Fruit fly (Drosophila melanogaster): ENCODE measurements around the gene MED28.

MED28 gene

dm6 chr3R:25490778-25491664, 14.2 kb downstream of the MED28 start, which contains the start of the genes Gnpat and CG5112 (continued):
- TF ChIP-seq Hr38 (GFP tag; optimal IDR thresholded peaks at IDR 0.05) (no peak), CG6276 (GFP tag; optimal IDR thresholded peaks at IDR 0.05) (peak; percentile 24), CG3032 (tag; optimal IDR thresholded peaks at IDR 0.05) (peak; percentile 57), fkh (GFP tag; optimal IDR thresholded peaks at IDR 0.05) (peak; percentile 49), CG3919 (GFP tag; optimal IDR thresholded peaks at IDR 0.05) (peak; percentile 4), CG34406 (GFP tag; optimal IDR thresholded peaks at IDR 0.05) (peak; percentile 44), CG4318 (GFP tag; optimal IDR thresholded peaks at IDR 0.05) (no peak), Ets21C (GFP tag; optimal IDR thresholded peaks at IDR 0.05) (peak; percentile 1), dsx (GFP tag; optimal IDR thresholded peaks at IDR 0.05; ENCODE audit: poor library complexity, severe bottlenecking) (peak; percentile 6), Hr39 (GFP tag; optimal IDR thresholded peaks at IDR 0.05) (peak; percentile 27), Eip75B (GFP tag; optimal IDR thresholded peaks at IDR 0.05) (no peak), CG8119 (GFP tag; IDR thresholded peaks at IDR 0.05) (peak; percentile 22; the same call in 1 of the 3 replicates), CG10669 (GFP tag; optimal IDR thresholded peaks at IDR 0.05) (no peak), svp (GFP tag) (peak; percentile 70), CG31627 (GFP tag; optimal IDR thresholded peaks at IDR 0.05) (no peak), esn (GFP tag; optimal IDR thresholded peaks at IDR 0.05) (peak; percentile 26), net (GFP tag; optimal IDR thresholded peaks at IDR 0.05) (no peak), CG11902 (GFP tag; optimal IDR thresholded peaks at IDR 0.05) (no peak), CG16779 (tag; optimal IDR thresholded peaks at IDR 0.05) (peak; percentile 18)

dm6 chr3R:25493294-25494187, 16.7 kb downstream of the MED28 start:
- TF ChIP-seq CG6808 (GFP tag; optimal IDR thresholded peaks at IDR 0.05) (peak; percentile 79), fd59A (GFP tag; optimal IDR thresholded peaks at IDR 0.05) (no peak), dac (GFP tag; optimal IDR thresholded peaks at IDR 0.05) (no peak), ss (GFP tag; optimal IDR thresholded peaks at IDR 0.05) (peak; percentile 83 to 84), CG6276 (GFP tag; optimal IDR thresholded peaks at IDR 0.05) (peak; percentile 70), vri (GFP tag; optimal IDR thresholded peaks at IDR 0.05) (peak; percentile 19), Hr39 (GFP tag; optimal IDR thresholded peaks at IDR 0.05) (no peak), Hr38 (GFP tag; optimal IDR thresholded peaks at IDR 0.05) (no peak), CG10631 (GFP tag; optimal IDR thresholded peaks at IDR 0.05) (no peak), eg (GFP tag; IDR thresholded peaks at IDR 0.05) (no peak; the same call in 2 of the 3 replicates), esn (GFP tag; optimal IDR thresholded peaks at IDR 0.05) (no peak), CG3919 (GFP tag; optimal IDR thresholded peaks at IDR 0.05) (peak; percentile 59), cyc (GFP tag; optimal IDR thresholded peaks at IDR 0.05) (no peak), CG8319 (GFP tag; optimal IDR thresholded peaks at IDR 0.05) (no peak), CG8632 (GFP tag; optimal IDR thresholded peaks at IDR 0.05) (peak; percentile 4), achi (GFP tag; optimal IDR thresholded peaks at IDR 0.05) (peak; percentile 27), CG11762 (GFP tag; optimal IDR thresholded peaks at IDR 0.05; ENCODE audit: insufficient read depth) (peak; percentile 11), CG11294 (GFP tag; IDR thresholded peaks at IDR 0.05) (no peak), pdm3 (GFP tag; optimal IDR thresholded peaks at IDR 0.05) (no peak), CG6163 (GFP tag; IDR thresholded peaks at IDR 0.05) (no peak), CG1621 (tag; optimal IDR thresholded peaks at IDR 0.05) (peak; percentile 28), CG10669 (GFP tag; optimal IDR thresholded peaks at IDR 0.05) (peak; percentile 44), fkh (GFP tag; optimal IDR thresholded peaks at IDR 0.05) (no peak), topi (GFP tag; optimal IDR thresholded peaks at IDR 0.05) (peak; percentile 0), svp (GFP tag) (peak; percentile 75), CG16779 (tag; optimal IDR thresholded peaks at IDR 0.05) (peak; percentile 56), Sox15 (GFP tag; optimal IDR thresholded peaks at IDR 0.05) (no peak), lz (GFP tag; optimal IDR thresholded peaks at IDR 0.05) (peak; percentile 1), Lpt (GFP tag; optimal IDR thresholded peaks at IDR 0.05) (peak; percentile 16), salr (GFP tag; optimal IDR thresholded peaks at IDR 0.05) (peak in 1 of 2 experiments; percentile 25), CG6792 (GFP tag; optimal IDR thresholded peaks at IDR 0.05) (no peak), Smox (GFP tag; optimal IDR thresholded peaks at IDR 0.05) (no peak), Sox102F (GFP tag; optimal IDR thresholded peaks at IDR 0.05) (peak; percentile 20), net (GFP tag; optimal IDR thresholded peaks at IDR 0.05) (peak; percentile 26), Gug (GFP tag; IDR thresholded peaks at IDR 0.05) (no peak), CG15336 (GFP tag; IDR thresholded peaks at IDR 0.05) (no peak)

Data from whole organism, prepupa.